Worm (Caenorhabditis elegans) whole organism, L3 larva: ENCODE measurements around the gene ptr-25.

Experiments
- ceh-82 ChIP-seq: fragments of 150-350 bp; optimal IDR thresholded peaks from 2 replicates; lab custom pipeline; 2014; ENCODE audit warnings: missing biosample characterization, missing genetic modification characterization
- ceh-9 ChIP-seq: sonication (generic microtip); optimal IDR thresholded peaks from 2 replicates; lab custom pipeline; 2018; ENCODE audit warnings: missing biosample characterization, missing genetic modification characterization
- elt-1 ChIP-seq: fragments of 150-350 bp; optimal IDR thresholded peaks from 2 replicates; lab custom pipeline; 2014; ENCODE audit warnings: missing biosample characterization, missing genetic modification characterization
- fos-1 ChIP-seq: fragments of 150-350 bp; optimal IDR thresholded peaks from 2 replicates; lab custom pipeline; 2014; ENCODE audit warnings: missing biosample characterization, missing genetic modification characterization
- pha-4 ChIP-seq: fragments of 150-350 bp; optimal IDR thresholded peaks from 2 replicates; lab custom pipeline; 2014; ENCODE audit warnings: missing biosample characterization, missing genetic modification reagents, missing genetic modification characterization
- unc-39 ChIP-seq: sonication (generic microtip); optimal IDR thresholded peaks from 4 replicates; lab custom pipeline; 2017; ENCODE audit warnings: missing biosample characterization, missing genetic modification characterization

DNA sequence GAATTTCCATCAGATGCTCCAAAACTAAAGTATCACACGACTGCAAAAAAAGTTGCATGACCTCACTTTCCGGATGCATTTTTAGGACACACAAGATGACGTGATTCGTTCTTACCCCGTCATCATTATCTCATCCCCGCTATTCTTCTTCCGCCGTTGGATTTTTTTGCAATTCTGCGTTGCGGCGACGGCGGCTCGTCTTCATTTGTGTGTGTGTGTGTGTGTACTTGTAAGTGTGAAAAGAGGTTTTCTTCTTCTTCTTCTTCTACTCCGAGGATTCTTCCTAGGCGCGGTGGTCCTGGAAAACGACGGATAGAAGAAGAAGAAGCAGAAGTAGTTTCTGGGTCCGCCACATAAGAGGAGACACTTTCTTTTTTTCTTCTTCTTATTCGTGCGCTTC, 27.8 kb downstream of the ptr-25 start:
- TF ChIP-seq ceh-82 (tag; lab: Kevin White, UChicago) (no peak), unc-39 (tag; lab: Kevin White, UChicago) (no peak), ceh-9 (tag; lab: Kevin White, UChicago) (no peak), fos-1 (tag; lab: Kevin White, UChicago) (no peak), elt-1 (tag; lab: Kevin White, UChicago) (no peak), pha-4 (tag; lab: Kevin White, UChicago) (no peak)
